Worm (Caenorhabditis elegans) whole organism, mixed stage, embryonic: ENCODE measurements around the gene T04C9.3.

Experiments
- M03D4.4 ChIP-seq: sonication (generic microtip); optimal IDR thresholded peaks from 2 replicates; lab custom pipeline; 2017; ENCODE audit warnings: mild to moderate bottlenecking, missing genetic modification characterization, missing compliant biosample characterization
- bed-3 ChIP-seq: fragments of 200-800 bp; sonication (Bioruptor generic); optimal IDR thresholded peaks from 3 replicates; lab custom pipeline; 2018; ENCODE audit warnings: mild to moderate bottlenecking, missing genetic modification characterization, moderate library complexity, missing compliant biosample characterization
- blmp-1 ChIP-seq: fragments of 150-350 bp; optimal IDR thresholded peaks from 2 replicates; lab custom pipeline; 2014; ENCODE audit warnings: missing biosample characterization, missing genetic modification characterization
- ceh-39 ChIP-seq: fragments of 150-350 bp; optimal IDR thresholded peaks from 2 replicates; lab custom pipeline; 2014; ENCODE audit warnings: missing biosample characterization, missing genetic modification characterization
- ceh-43 ChIP-seq: fragments of 200-800 bp; sonication (Bioruptor generic); optimal IDR thresholded peaks from 2 replicates; lab custom pipeline; 2018; ENCODE audit warnings: mild to moderate bottlenecking, missing genetic modification characterization, moderate library complexity, missing compliant biosample characterization
- ceh-83 ChIP-seq: fragments of 200-800 bp; sonication (Bioruptor generic); optimal IDR thresholded peaks from 2 replicates; lab custom pipeline; 2018; ENCODE audit warnings: mild to moderate bottlenecking, missing genetic modification characterization, missing compliant biosample characterization
- ces-1 ChIP-seq: fragments of 150-350 bp; optimal IDR thresholded peaks from 2 replicates; lab custom pipeline; 2014; ENCODE audit warnings: missing biosample characterization, missing genetic modification reagents, missing genetic modification characterization
- cnd-1 ChIP-seq: fragments of 200-800 bp; sonication (Bioruptor generic); optimal IDR thresholded peaks from 2 replicates; lab custom pipeline; 2018; ENCODE audit warnings: mild to moderate bottlenecking, missing genetic modification characterization, missing compliant biosample characterization
- drap-1 ChIP-seq: fragments of 200-800 bp; sonication (Bioruptor generic); optimal IDR thresholded peaks from 3 replicates; lab custom pipeline; 2018; ENCODE audit warnings: mild to moderate bottlenecking, missing genetic modification characterization, missing compliant biosample characterization
- elt-1 ChIP-seq: sonication (generic microtip); optimal IDR thresholded peaks from 2 replicates; lab custom pipeline; 2017; ENCODE audit warnings: missing genetic modification characterization, mild to moderate bottlenecking, missing compliant biosample characterization, antibody characterized with exemption, moderate library complexity, borderline replicate concordance; ENCODE audit not compliant: insufficient read depth
- elt-3 ChIP-seq: fragments of 150-350 bp; optimal IDR thresholded peaks from 2 replicates; lab custom pipeline; 2014; ENCODE audit warnings: missing biosample characterization, missing genetic modification characterization
- ham-2 ChIP-seq: fragments of 200-800 bp; sonication (Bioruptor generic); optimal IDR thresholded peaks from 2 replicates; lab custom pipeline; 2018; ENCODE audit warnings: mild to moderate bottlenecking, missing genetic modification characterization, missing compliant biosample characterization
- hlh-1 ChIP-seq: fragments of 150-350 bp; optimal IDR thresholded peaks from 2 replicates; lab custom pipeline; 2014; ENCODE audit warnings: missing biosample characterization, missing genetic modification reagents, missing genetic modification characterization
- lin-13 ChIP-seq: fragments of 150-350 bp; optimal IDR thresholded peaks from 2 replicates; lab custom pipeline; 2014; ENCODE audit warnings: missing biosample characterization, missing genetic modification characterization
- lin-32 ChIP-seq: fragments of 200-800 bp; sonication (Bioruptor generic); optimal IDR thresholded peaks from 2 replicates; lab custom pipeline; 2018; ENCODE audit warnings: mild to moderate bottlenecking, missing genetic modification characterization, missing compliant biosample characterization
- lsy-2 ChIP-seq: fragments of 150-350 bp; optimal IDR thresholded peaks from 2 replicates; lab custom pipeline; 2014; ENCODE audit warnings: missing biosample characterization, missing genetic modification characterization
- mep-1 ChIP-seq: fragments of 150-350 bp; optimal IDR thresholded peaks from 2 replicates; lab custom pipeline; 2017; ENCODE audit warnings: missing biosample characterization, missing genetic modification reagents, missing genetic modification characterization, inconsistent platforms
- nhr-12 ChIP-seq: fragments of 150-350 bp; optimal IDR thresholded peaks from 2 replicates; lab custom pipeline; 2014; ENCODE audit warnings: missing biosample characterization, missing genetic modification characterization
- nhr-237 ChIP-seq: fragments of 150-350 bp; optimal IDR thresholded peaks from 2 replicates; lab custom pipeline; 2014; ENCODE audit warnings: missing biosample characterization, missing genetic modification characterization
- nhr-76 ChIP-seq: sonication (generic microtip); optimal IDR thresholded peaks from 2 replicates; lab custom pipeline; 2017; ENCODE audit warnings: missing biosample characterization, missing genetic modification characterization
- pha-4 ChIP-seq: fragments of 150-350 bp; optimal IDR thresholded peaks from 2 replicates; lab custom pipeline; 2018; ENCODE audit warnings: missing biosample characterization, missing genetic modification reagents, missing genetic modification characterization
- sem-2 ChIP-seq: fragments of 200-800 bp; sonication (Bioruptor generic); optimal IDR thresholded peaks from 2 replicates; lab custom pipeline; 2018; ENCODE audit warnings: mild to moderate bottlenecking, missing genetic modification characterization, missing compliant biosample characterization
- snpc-4 ChIP-seq: fragments of 150-350 bp; optimal IDR thresholded peaks from 2 replicates; lab custom pipeline; 2014; ENCODE audit warnings: missing biosample characterization, missing genetic modification characterization
- sptf-1 ChIP-seq: sonication (generic microtip); optimal IDR thresholded peaks from 2 replicates; lab custom pipeline; 2017; ENCODE audit warnings: mild to moderate bottlenecking, missing genetic modification characterization, moderate library complexity, missing compliant biosample characterization
- tbx-8 ChIP-seq: fragments of 200-800 bp; sonication (Bioruptor generic); optimal IDR thresholded peaks from 2 replicates; lab custom pipeline; 2018; ENCODE audit warnings: mild to moderate bottlenecking, missing genetic modification characterization, moderate library complexity, missing compliant biosample characterization
- unc-120 ChIP-seq: sonication (generic microtip); optimal IDR thresholded peaks from 2 replicates; lab custom pipeline; 2017; ENCODE audit warnings: missing genetic modification characterization, missing compliant biosample characterization; ENCODE audit not compliant: poor library complexity, severe bottlenecking
- unc-39 ChIP-seq: fragments of 150-350 bp; optimal IDR thresholded peaks from 2 replicates; lab custom pipeline; 2014; ENCODE audit warnings: missing biosample characterization, missing genetic modification characterization
- unc-62 ChIP-seq: fragments of 150-350 bp; optimal IDR thresholded peaks from 2 replicates; lab custom pipeline; 2014; ENCODE audit warnings: missing biosample characterization, missing genetic modification reagents, missing genetic modification characterization
- zip-8 ChIP-seq: fragments of 150-350 bp; optimal IDR thresholded peaks from 2 replicates; lab custom pipeline; 2014; ENCODE audit warnings: missing biosample characterization, missing genetic modification characterization
- ztf-11 ChIP-seq: fragments of 150-350 bp; optimal IDR thresholded peaks from 2 replicates; lab custom pipeline; 2014; ENCODE audit warnings: missing biosample characterization, missing genetic modification characterization

The T04C9.3 gene

DNA sequence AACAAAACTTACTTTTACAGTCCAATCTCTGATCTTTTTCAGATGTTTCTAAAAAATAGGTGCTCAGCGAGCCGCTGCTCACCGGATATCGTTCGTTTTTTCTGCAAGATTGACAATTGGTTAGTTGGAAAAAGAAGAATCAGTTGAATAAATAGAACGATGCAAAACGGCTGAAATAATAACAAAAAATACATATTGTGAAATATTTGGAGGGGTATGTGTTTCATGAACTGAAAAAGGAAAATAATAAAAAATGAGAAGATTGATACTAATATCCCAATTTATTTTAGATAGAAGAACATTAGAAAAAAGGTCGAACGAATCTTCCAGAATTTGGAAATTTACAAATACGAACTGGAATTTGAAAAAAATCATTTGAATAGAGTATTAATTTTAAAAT is 3.4 kb upstream of the T04C9.3 start, which contains the start of gene frm-2:
TSS of gene frm-2 (minus strand) at position 101 of the 400 bp plus-strand sequence.
- no peak for TF ChIP-seq lsy-2 (tag; lab: Kevin White, UChicago)
- TF ChIP-seq elt-3 (tag; lab: Kevin White, UChicago) = no peak
- TF ChIP-seq blmp-1 (tag; lab: Kevin White, UChicago) = no peak
- no peak for TF ChIP-seq nhr-237 (tag; lab: Kevin White, UChicago)
- no peak for TF ChIP-seq sptf-1 (tag; lab: Kevin White, UChicago)
- TF ChIP-seq lin-32 (GFP tag; lab: Kevin White, UChicago) = no peak
- TF ChIP-seq, all 35 proteins: peak for 0

DNA sequence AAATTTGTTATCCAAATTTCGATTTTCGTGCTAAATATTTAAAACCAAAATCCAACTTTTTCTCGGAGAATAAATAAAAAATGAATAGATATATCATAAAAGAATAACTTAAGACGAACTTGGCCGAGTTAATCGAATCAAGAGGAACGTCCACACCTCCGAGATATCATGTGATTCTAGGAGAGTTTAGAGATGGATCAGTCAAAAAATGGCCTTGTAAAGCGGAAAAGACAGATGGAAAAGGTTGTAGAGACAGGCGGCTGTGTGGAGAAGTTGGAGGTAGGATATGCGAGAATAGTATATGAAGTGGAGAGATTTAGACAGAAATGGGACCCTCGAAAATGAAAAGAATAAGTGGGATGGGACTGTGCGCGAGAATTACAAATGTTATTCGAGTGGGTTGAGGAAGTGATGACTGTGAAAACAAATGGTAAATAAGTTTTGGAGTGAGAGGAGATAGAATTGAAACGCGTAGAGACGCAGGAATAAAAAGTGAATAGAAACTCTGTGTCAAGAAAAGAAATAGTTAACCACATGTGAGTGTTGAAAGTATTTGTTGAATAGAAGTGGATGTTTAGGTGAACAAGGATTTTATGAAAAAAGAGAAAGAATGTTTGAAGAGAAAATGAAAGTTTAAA is 2.6 kb upstream of the T04C9.3 start:
- TF ChIP-seq zip-8 (tag; lab: Kevin White, UChicago) (no peak), ceh-39 (tag; lab: Kevin White, UChicago) (no peak), pha-4 (tag; lab: Kevin White, UChicago) (peak; percentile 21), nhr-237 (tag; lab: Kevin White, UChicago) (no peak), elt-1 (tag; lab: Kevin White, UChicago) (no peak), ham-2 (peak; percentile 25), unc-62 (no peak), sem-2 (GFP tag; lab: Kevin White, UChicago) (no peak), ceh-43 (no peak), nhr-76 (tag; lab: Kevin White, UChicago) (no peak), elt-3 (tag; lab: Kevin White, UChicago) (no peak), hlh-1 (tag; lab: Kevin White, UChicago) (no peak), unc-120 (tag; lab: Kevin White, UChicago) (no peak), ztf-11 (tag; lab: Kevin White, UChicago) (no peak), tbx-8 (GFP tag; lab: Kevin White, UChicago) (no peak), sptf-1 (tag; lab: Kevin White, UChicago) (peak; percentile 17), nhr-12 (tag; lab: Kevin White, UChicago) (no peak), snpc-4 (tag; lab: Kevin White, UChicago) (no peak), M03D4.4 (tag; lab: Kevin White, UChicago) (no peak)

DNA sequence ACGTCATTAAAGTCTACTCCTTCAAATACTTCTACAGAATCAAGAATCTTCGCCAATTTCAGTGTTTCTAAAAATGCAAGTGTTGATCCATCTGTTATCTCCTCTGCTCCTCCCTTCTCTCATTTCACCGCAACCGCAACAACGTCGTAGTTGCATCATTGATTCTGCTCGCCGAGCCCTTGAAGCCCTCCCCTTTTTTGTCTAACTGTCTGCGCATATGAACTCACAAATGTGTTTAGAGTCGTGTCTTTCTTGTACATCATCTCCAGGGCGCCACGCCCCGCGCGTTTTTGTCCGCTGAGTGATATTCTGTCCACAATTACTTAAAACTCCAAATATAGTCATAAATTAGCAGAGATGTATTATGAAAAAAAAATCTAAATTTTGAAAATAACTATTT is 2.6 kb downstream of the T04C9.3 start:
- no peak for TF ChIP-seq ham-2
- TF ChIP-seq unc-120 (tag; lab: Kevin White, UChicago) = peak; percentile 37
- TF ChIP-seq mep-1 = peak; percentile 38
- peak; percentile 76 for TF ChIP-seq ces-1 (GFP tag; lab: Kevin White, UChicago)

DNA sequence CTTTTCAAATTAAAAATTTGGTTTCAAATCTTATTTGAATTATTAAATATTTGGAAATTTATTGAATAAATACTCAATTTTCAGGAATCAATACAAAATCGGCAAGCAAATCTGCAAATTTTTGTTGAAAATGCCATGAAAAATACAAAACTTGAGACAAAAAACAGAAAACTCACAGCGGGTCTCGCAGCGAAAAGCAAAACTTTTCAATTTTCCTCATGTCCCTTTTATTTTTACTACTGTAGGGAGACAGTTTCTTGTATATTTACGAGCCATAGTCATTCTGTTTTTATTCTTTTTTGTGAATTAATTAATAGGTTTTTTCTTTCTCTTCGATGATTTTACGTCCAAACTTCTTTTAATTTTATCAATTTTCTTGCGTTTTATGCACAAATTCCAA is 3.0 kb downstream of the T04C9.3 start:
- TF ChIP-seq ceh-83 (GFP tag; lab: Kevin White, UChicago) (peak; percentile 41), ham-2 (no peak)

DNA sequence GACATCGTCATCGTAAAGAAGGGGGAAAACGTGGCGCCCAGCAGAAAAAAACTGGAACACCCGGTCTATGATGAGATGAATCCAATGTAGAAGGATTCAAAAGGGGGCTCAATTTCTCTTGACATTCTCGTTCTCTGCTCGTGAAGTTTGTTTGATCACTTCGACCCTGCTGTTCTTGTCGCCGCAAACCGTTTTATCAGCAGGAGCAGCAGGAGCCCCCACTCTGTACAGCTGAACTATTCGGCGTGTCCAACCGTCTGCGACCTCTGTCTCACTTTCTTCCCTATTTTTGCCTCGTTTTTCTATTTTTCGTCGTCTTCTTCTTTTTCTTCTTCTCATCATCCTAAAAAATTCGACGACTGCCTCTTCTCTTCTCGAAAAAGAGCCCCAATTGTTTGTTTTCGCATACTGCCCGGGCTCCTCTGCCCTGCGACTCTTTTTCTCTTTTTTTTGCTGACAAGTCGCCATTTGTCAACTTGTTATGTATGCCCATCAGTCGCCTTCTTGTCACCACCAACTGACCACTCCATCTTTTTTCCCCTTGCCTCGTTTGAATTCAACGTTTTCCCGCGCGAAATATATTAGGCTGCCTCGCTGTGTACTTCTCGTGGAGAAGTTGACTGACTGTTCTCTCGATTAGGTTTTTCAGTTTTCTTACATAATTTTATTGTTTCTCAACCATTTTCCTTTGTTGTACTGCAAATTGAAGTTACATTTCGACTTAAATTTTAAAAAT is 3.7 kb downstream of the T04C9.3 start:
- TF ChIP-seq tbx-8 (GFP tag; lab: Kevin White, UChicago) (no peak), unc-62 (peak; percentile 71), drap-1 (no peak), bed-3 (no peak), ceh-83 (GFP tag; lab: Kevin White, UChicago) (no peak), mep-1 (no peak), unc-39 (tag; lab: Kevin White, UChicago) (no peak), cnd-1 (tag; lab: Kevin White, UChicago) (no peak), ces-1 (GFP tag; lab: Kevin White, UChicago) (peak; percentile 22), sptf-1 (tag; lab: Kevin White, UChicago) (no peak), zip-8 (tag; lab: Kevin White, UChicago) (no peak), hlh-1 (tag; lab: Kevin White, UChicago) (peak; percentile 35), M03D4.4 (tag; lab: Kevin White, UChicago) (no peak), lin-32 (GFP tag; lab: Kevin White, UChicago) (no peak), ztf-11 (tag; lab: Kevin White, UChicago) (no peak), ceh-43 (no peak), lin-13 (tag; lab: Kevin White, UChicago) (no peak), blmp-1 (tag; lab: Kevin White, UChicago) (no peak), ham-2 (no peak)
